Worm (Caenorhabditis elegans) whole organism, L4/young adult: ENCODE data around the gene gpa-7.

Experiments used
- W03F9.2 ChIP-seq: fragments of 150-350 bp; optimal IDR thresholded peaks from 2 replicates; lab custom pipeline; 2014; ENCODE audit warnings: missing biosample characterization, missing genetic modification characterization
- dao-5 ChIP-seq: sonication (generic microtip); optimal IDR thresholded peaks from 2 replicates; lab custom pipeline; 2016; ENCODE audit warnings: missing genotype, missing genetic modification characterization, moderate library complexity, missing compliant biosample characterization
- him-1 ChIP-seq: sonication (generic microtip); optimal IDR thresholded peaks from 2 replicates; lab custom pipeline; 2016; ENCODE audit warnings: missing genotype, missing genetic modification reagents, missing genetic modification characterization, missing compliant biosample characterization

ce11 chrIV:10409377-10409776 is 5.6 kb downstream of the gpa-7 start, which contains the start of gene rfk-1:
- no peak for TF ChIP-seq him-1 (tag; lab: Kevin White, UChicago)
- TF ChIP-seq W03F9.2 (tag; lab: Kevin White, UChicago): no peak
- TF ChIP-seq dao-5: no peak
